Worm (Caenorhabditis elegans): ENCODE results near the gene sms-5.

- no peak for TF ChIP-seq unc-39 (tag; optimal IDR thresholded peaks at IDR 0.05)
- no peak for TF ChIP-seq nhr-25 (tag; optimal IDR thresholded peaks at IDR 0.05; ENCODE audit: borderline replicate concordance, insufficient read depth)
- no peak for TF ChIP-seq snpc-4 (tag; optimal IDR thresholded peaks at IDR 0.05)
- no peak for TF ChIP-seq fkh-10 (GFP tag; optimal IDR thresholded peaks at IDR 0.05)
- TF ChIP-seq nhr-237 (tag; optimal IDR thresholded peaks at IDR 0.05): no peak
- TF ChIP-seq ceh-82 (tag; optimal IDR thresholded peaks at IDR 0.05): no peak
- TF ChIP-seq ces-1 (GFP tag; optimal IDR thresholded peaks at IDR 0.05): no peak
- TF ChIP-seq lin-39 (tag; optimal IDR thresholded peaks at IDR 0.05): no peak
- no peak for TF ChIP-seq ztf-11 (tag; optimal IDR thresholded peaks at IDR 0.05)
- no peak for TF ChIP-seq F10B5.3 (tag; optimal IDR thresholded peaks at IDR 0.05)
- TF ChIP-seq unc-62 (GFP tag; optimal IDR thresholded peaks at IDR 0.05 in 1 of 2): no peak
- TF ChIP-seq unc-62 (tag; optimal IDR thresholded peaks at IDR 0.05): no peak
- no peak for TF ChIP-seq ZK546.5 (tag; optimal IDR thresholded peaks at IDR 0.05)
- no peak for TF ChIP-seq pqm-1 (tag; optimal IDR thresholded peaks at IDR 0.05)
These were observed at the start of gene sms-5 for ce11 chrII:495124-495523.
